Fruit fly (Drosophila melanogaster) whole organism, embryonic: ENCODE results near the gene CG15046.
A peak's percentile ranks its signal among the peaks of the same experiment; 100 is the strongest.

Experiments used
- Aef1 ChIP-seq: fragments of 200-800 bp; sonication (Bioruptor generic); IDR thresholded peaks from 3 replicates; pipeline ENCODE4 v1.3.6; 2022; ENCODE audit warnings: missing biosample characterization, missing genetic modification characterization
- CG11695 ChIP-seq: fragments of 200-800 bp; sonication (Bioruptor generic); IDR thresholded peaks from 3 replicates; pipeline ENCODE4 v1.3.6; 2022; ENCODE audit warnings: missing biosample characterization, missing genetic modification characterization
- CG12155 ChIP-seq: fragments of 200-800 bp; sonication (Bioruptor generic); optimal IDR thresholded peaks from 3 replicates; lab custom pipeline; 2016; ENCODE audit warnings: missing biosample characterization, missing genetic modification characterization
- CG12744 ChIP-seq: fragments of 200-800 bp; sonication (Bioruptor generic); optimal IDR thresholded peaks from 2 replicates; lab custom pipeline; 2016; ENCODE audit warnings: missing biosample characterization, missing genetic modification characterization
- CG17186 ChIP-seq: fragments of 200-800 bp; sonication (Bioruptor generic); optimal IDR thresholded peaks from 3 replicates; lab custom pipeline; 2017; ENCODE audit warnings: missing biosample characterization, missing genetic modification reagents, missing genetic modification characterization
- CG17912 ChIP-seq: fragments of 200-800 bp; sonication (Bioruptor generic); optimal IDR thresholded peaks from 2 replicates; lab custom pipeline; 2018; ENCODE audit warnings: missing biosample characterization, mild to moderate bottlenecking, missing genetic modification characterization
- CG2116 ChIP-seq: fragments of 200-800 bp; sonication (Bioruptor generic); optimal IDR thresholded peaks from 3 replicates; lab custom pipeline; 2018; ENCODE audit warnings: missing biosample characterization, mild to moderate bottlenecking, missing genetic modification characterization
- CG2120 ChIP-seq: fragments of 200-800 bp; sonication (Bioruptor generic); optimal IDR thresholded peaks from 3 replicates; lab custom pipeline; 2016; ENCODE audit warnings: missing biosample characterization, missing genetic modification characterization
- CG2199 ChIP-seq: fragments of 200-800 bp; sonication (Bioruptor generic); IDR thresholded peaks from 3 replicates; pipeline ENCODE4 v1.3.6; 2022; ENCODE audit warnings: missing biosample characterization, missing genetic modification characterization
- CG2202 ChIP-seq: fragments of 200-800 bp; sonication (Bioruptor generic); optimal IDR thresholded peaks from 2 replicates; lab custom pipeline; 2018; ENCODE audit warnings: missing biosample characterization, mild to moderate bottlenecking, missing genetic modification characterization
- CG5953 ChIP-seq: fragments of 200-800 bp; sonication (Bioruptor generic); IDR thresholded peaks from 2 replicates; pipeline ENCODE4 v1.3.6; 2022; ENCODE audit warnings: missing biosample characterization, missing genetic modification characterization
- CG6765 ChIP-seq: fragments of 200-800 bp; sonication (Bioruptor generic); optimal IDR thresholded peaks from 3 replicates; lab custom pipeline; 2017; ENCODE audit warnings: missing biosample characterization, mild to moderate bottlenecking, missing genetic modification characterization
- CG7372 ChIP-seq: fragments of 200-800 bp; sonication (Bioruptor generic); IDR thresholded peaks from 2 replicates; pipeline ENCODE4 v1.3.6; 2022; ENCODE audit warnings: missing biosample characterization, missing genetic modification characterization
- CG7839 ChIP-seq: fragments of 200-800 bp; sonication (Bioruptor generic); optimal IDR thresholded peaks from 3 replicates; lab custom pipeline; 2018; ENCODE audit warnings: missing biosample characterization, mild to moderate bottlenecking, missing genetic modification characterization, moderate library complexity
- CG7987 ChIP-seq: fragments of 200-800 bp; sonication (Bioruptor generic); optimal IDR thresholded peaks from 2 replicates; lab custom pipeline; 2018; ENCODE audit warnings: missing biosample characterization, mild to moderate bottlenecking, missing genetic modification characterization, moderate library complexity
- CG8944 ChIP-seq: fragments of 200-800 bp; sonication (Bioruptor generic); optimal IDR thresholded peaks from 3 replicates; lab custom pipeline; 2016; ENCODE audit warnings: missing biosample characterization, missing genetic modification characterization
- CTCF ChIP-seq: fragments of 200-800 bp; sonication (Bioruptor generic); optimal IDR thresholded peaks from 2 replicates; lab custom pipeline; 2017; ENCODE audit warnings: missing biosample characterization, mild to moderate bottlenecking, missing genetic modification characterization, moderate library complexity
- Chrac-16 ChIP-seq: fragments of 200-800 bp; sonication (Bioruptor generic); optimal IDR thresholded peaks from 3 replicates; lab custom pipeline; 2016; ENCODE audit warnings: missing biosample characterization, missing genetic modification characterization
- CkIIα-i1 ChIP-seq: fragments of 200-800 bp; sonication (Bioruptor generic); IDR thresholded peaks from 2 replicates; pipeline ENCODE4 v1.3.6; 2022; ENCODE audit warnings: missing biosample characterization, missing genetic modification characterization
- Dip2 ChIP-seq: fragments of 200-800 bp; sonication (Bioruptor generic); IDR thresholded peaks from 2 replicates; pipeline ENCODE4 v1.3.6; 2022; ENCODE audit warnings: missing biosample characterization, missing genetic modification characterization
- Doc2 ChIP-seq: fragments of 200-800 bp; sonication (Bioruptor generic); IDR thresholded peaks from 2 replicates; pipeline ENCODE4 v1.3.6; 2022; ENCODE audit warnings: missing biosample characterization, missing genetic modification characterization
- Drgx ChIP-seq: fragments of 200-800 bp; sonication (Bioruptor generic); IDR thresholded peaks from 2 replicates; pipeline ENCODE4 v1.3.6; 2022; ENCODE audit warnings: missing biosample characterization, missing genetic modification characterization
- Hey ChIP-seq: fragments of 200-800 bp; sonication (Bioruptor generic); optimal IDR thresholded peaks from 3 replicates; lab custom pipeline; 2018; ENCODE audit warnings: missing biosample characterization, mild to moderate bottlenecking, missing genetic modification characterization
- Lim3 ChIP-seq: fragments of 200-800 bp; sonication (Bioruptor generic); IDR thresholded peaks from 2 replicates; pipeline ENCODE4 v1.3.6; 2022; ENCODE audit warnings: missing biosample characterization, missing genetic modification characterization
- MTF-1 ChIP-seq: fragments of 200-800 bp; sonication (Bioruptor generic); optimal IDR thresholded peaks from 2 replicates; lab custom pipeline; 2018; ENCODE audit warnings: missing biosample characterization, mild to moderate bottlenecking, missing genetic modification characterization, borderline replicate concordance
- NK7.1 ChIP-seq: fragments of 200-800 bp; sonication (Bioruptor generic); optimal IDR thresholded peaks from 3 replicates; lab custom pipeline; 2016; ENCODE audit warnings: missing biosample characterization, missing genetic modification characterization
- Nf-YB ChIP-seq: fragments of 200-800 bp; sonication (Bioruptor generic); optimal IDR thresholded peaks from 3 replicates; lab custom pipeline; 2019; ENCODE audit warnings: missing biosample characterization, mild to moderate bottlenecking, missing genetic modification characterization, moderate library complexity
- Ssrp ChIP-seq: fragments of 200-800 bp; sonication (Bioruptor generic); optimal IDR thresholded peaks from 2 replicates; lab custom pipeline; 2018; ENCODE audit warnings: missing biosample characterization, mild to moderate bottlenecking, missing genetic modification characterization, moderate library complexity
- amos ChIP-seq: fragments of 200-800 bp; sonication (Bioruptor generic); IDR thresholded peaks from 2 replicates; pipeline ENCODE4 v1.3.6; 2022; ENCODE audit warnings: missing biosample characterization, missing genetic modification characterization; ENCODE audit not compliant: partially characterized antibody
- ara ChIP-seq: fragments of 200-800 bp; sonication (Bioruptor generic); IDR thresholded peaks from 2 replicates; pipeline ENCODE4 v1.3.6; 2022; ENCODE audit warnings: missing biosample characterization, missing genetic modification characterization
- cas ChIP-seq: fragments of 200-800 bp; sonication (Bioruptor generic); IDR thresholded peaks from 2 replicates; pipeline ENCODE4 v1.3.6; 2022; ENCODE audit warnings: missing biosample characterization, missing genetic modification characterization
- chn ChIP-seq: fragments of 200-800 bp; sonication (Bioruptor generic); optimal IDR thresholded peaks from 2 replicates; lab custom pipeline; 2016; ENCODE audit warnings: missing biosample characterization, missing genetic modification characterization
- dati ChIP-seq: fragments of 200-800 bp; sonication (Bioruptor generic); IDR thresholded peaks from 2 replicates; pipeline ENCODE4 v1.3.6; 2022; ENCODE audit warnings: missing biosample characterization, missing genetic modification characterization
- dmrt11E ChIP-seq: fragments of 200-800 bp; sonication (Bioruptor generic); optimal IDR thresholded peaks from 3 replicates; lab custom pipeline; 2018; ENCODE audit warnings: missing biosample characterization, mild to moderate bottlenecking, missing genetic modification characterization, moderate library complexity
- emc ChIP-seq: fragments of 200-800 bp; sonication (Bioruptor generic); optimal IDR thresholded peaks from 2 replicates; lab custom pipeline; 2016; ENCODE audit warnings: missing biosample characterization, missing genetic modification characterization
- esg ChIP-seq: fragments of 200-800 bp; sonication (Bioruptor generic); conservative IDR thresholded peaks from 2 replicates; pipeline ENCODE4 v1.3.6; 2022; ENCODE audit warnings: missing biosample characterization, missing genetic modification characterization
- fd96Cb ChIP-seq: fragments of 200-800 bp; sonication (Bioruptor generic); optimal IDR thresholded peaks from 2 replicates; lab custom pipeline; 2018; ENCODE audit warnings: missing biosample characterization, mild to moderate bottlenecking, missing genetic modification characterization, moderate library complexity
- grau ChIP-seq: fragments of 200-800 bp; optimal IDR thresholded peaks from 3 replicates; lab custom pipeline; 2019; ENCODE audit warnings: missing biosample characterization, mild to moderate bottlenecking, missing genetic modification characterization, moderate library complexity
- gro ChIP-seq: fragments of 200-800 bp; sonication (Bioruptor generic); optimal IDR thresholded peaks from 2 replicates; lab custom pipeline; 2016; ENCODE audit warnings: missing biosample characterization, missing genetic modification characterization
- gsb ChIP-seq: fragments of 200-800 bp; sonication (Bioruptor generic); IDR thresholded peaks from 2 replicates; pipeline ENCODE4 v1.3.6; 2022; ENCODE audit warnings: missing biosample characterization, missing genetic modification characterization
- ham ChIP-seq: fragments of 200-800 bp; sonication (Bioruptor generic); IDR thresholded peaks from 2 replicates; pipeline ENCODE4 v1.3.6; 2022; ENCODE audit warnings: missing biosample characterization, missing genetic modification characterization
- insv ChIP-seq, 2 experiments: fragments of 200-800 bp; sonication (Bioruptor generic); optimal IDR thresholded peaks; 3 replicates each; lab custom pipeline; 2016 to 2018; ENCODE audit warnings: missing biosample characterization in 2 of 2, missing genetic modification characterization in 2 of 2
- lbe ChIP-seq: fragments of 200-800 bp; sonication (Bioruptor generic); optimal IDR thresholded peaks from 2 replicates; lab custom pipeline; 2016; ENCODE audit warnings: missing biosample characterization, mild to moderate bottlenecking, missing genetic modification characterization
- mam ChIP-seq: fragments of 200-800 bp; sonication (Bioruptor generic); optimal IDR thresholded peaks from 3 replicates; lab custom pipeline; 2016; ENCODE audit warnings: missing biosample characterization, missing genetic modification characterization
- nerfin-1 ChIP-seq: fragments of 200-800 bp; sonication (Bioruptor generic); optimal IDR thresholded peaks from 3 replicates; lab custom pipeline; 2019; ENCODE audit warnings: missing biosample characterization, mild to moderate bottlenecking, missing genetic modification characterization, moderate library complexity
- pfk ChIP-seq: fragments of 200-800 bp; sonication (Bioruptor generic); optimal IDR thresholded peaks from 2 replicates; lab custom pipeline; 2018; ENCODE audit warnings: missing biosample characterization, mild to moderate bottlenecking, missing genetic modification characterization, moderate library complexity
- prd ChIP-seq, 3 experiments: fragments of >200 bp in 2 of 3; fragments of 200-800 bp in 1 of 3; sonication (Bioruptor generic) in 1 of 3; optimal IDR thresholded peaks in 2 of 3; IDR thresholded peaks in 1 of 3; 2 replicates in 2 of 3; 3 replicates in 1 of 3; pipeline versions ENCODE4 v1.3.6 to Lab custom; 2017 to 2022; ENCODE audit warnings: missing biosample characterization in 1 of 3, missing genetic modification characterization in 1 of 3
- sens-2 ChIP-seq: fragments of 200-800 bp; sonication (Bioruptor generic); IDR thresholded peaks from 2 replicates; pipeline ENCODE4 v1.3.6; 2022; ENCODE audit warnings: missing biosample characterization, missing genetic modification characterization
- tll ChIP-seq, 2 experiments: fragments of 200-800 bp in 1 of 2; fragments of >200 bp in 1 of 2; sonication (Bioruptor generic) in 1 of 2; optimal IDR thresholded peaks; 2 replicates each; lab custom pipeline; 2017 to 2019; ENCODE audit warnings: missing biosample characterization in 2 of 2, missing genetic modification characterization in 2 of 2, mild to moderate bottlenecking in 1 of 2, moderate library complexity in 1 of 2
- toy ChIP-seq: fragments of 200-800 bp; sonication (Bioruptor generic); IDR thresholded peaks from 2 replicates; pipeline ENCODE4 v1.3.6; 2022; ENCODE audit warnings: missing biosample characterization, missing genetic modification characterization
- z ChIP-seq: fragments of 200-800 bp; sonication (Bioruptor generic); IDR thresholded peaks from 3 replicates; pipeline ENCODE4 v1.3.6; 2022; ENCODE audit warnings: missing biosample characterization, missing genetic modification characterization

Gene CG15046

dm6 chrX:18517415-18517814 lies 28.0 kb upstream of the CG15046 start (continued):
- TF ChIP-seq CG7839 (tag; lab: Kevin White, UChicago) (peak; percentile 45), CG7987 (no peak), nerfin-1 (tag; lab: Kevin White, UChicago) (no peak), tll (GFP tag; optimal IDR thresholded peaks at IDR 0.05; lab: Kevin White, UChicago) (no peak), CG6765 (GFP tag; lab: Kevin White, UChicago) (no peak), NK7.1 (GFP tag; lab: Kevin White, UChicago) (no peak), prd (optimal IDR thresholded peaks at IDR 0.05; lab: Kevin White, UChicago) (no peak), prd (GFP tag; IDR thresholded peaks at IDR 0.05; lab: Robert Waterston, UW) (peak; percentile 58; the same call in 2 of the 3 replicates), ham (no peak), gsb (GFP tag; lab: Robert Waterston, UW) (no peak), CG12744 (GFP tag; lab: Kevin White, UChicago) (no peak), CG2202 (tag; lab: Kevin White, UChicago) (no peak), cas (GFP tag; lab: Robert Waterston, UW) (no peak), emc (GFP tag; lab: Kevin White, UChicago) (no peak), esg (GFP tag; lab: Robert Waterston, UW) (no peak), MTF-1 (GFP tag; lab: Kevin White, UChicago) (peak; percentile 42), CG17912 (GFP tag; lab: Kevin White, UChicago) (no peak), CG2120 (GFP tag; lab: Kevin White, UChicago) (no peak), dmrt11E (tag; lab: Kevin White, UChicago) (peak; percentile 5), CkIIα-i1 (no peak), Ssrp (tag; lab: Kevin White, UChicago) (peak; percentile 27), lbe (GFP tag; lab: Kevin White, UChicago) (no peak), grau (tag; lab: Kevin White, UChicago) (peak; percentile 29), gro (GFP tag; lab: Kevin White, UChicago) (no peak), chn (GFP tag; lab: Kevin White, UChicago) (no peak), Nf-YB (peak; percentile 5), CG17186 (GFP tag; lab: Kevin White, UChicago) (no peak), pfk (GFP tag; lab: Kevin White, UChicago) (peak; percentile 85), CG11695 (GFP tag; lab: Robert Waterston, UW) (0 out of 3 replicates have a peak, but pooled peaks have one; percentile 11), toy (GFP tag; lab: Robert Waterston, UW) (no peak), mam (no peak), fd96Cb (tag; lab: Kevin White, UChicago) (no peak), ara (GFP tag; lab: Robert Waterston, UW) (peak; percentile 30; the same call in 1 of the 2 replicates), CG12155 (GFP tag; lab: Kevin White, UChicago) (no peak), Dip2 (GFP tag; lab: Robert Waterston, UW) (no peak), dati (GFP tag; lab: Robert Waterston, UW) (no peak), CTCF (peak; percentile 96), Drgx (GFP tag; lab: Robert Waterston, UW) (0 out of 2 replicates have a peak, but pooled peaks have one; percentile 19), CG7372 (GFP tag; lab: Robert Waterston, UW) (no peak), CG2199 (GFP tag; lab: Robert Waterston, UW) (peak; percentile 83; the same call in 2 of the 3 replicates), CG2116 (GFP tag; lab: Kevin White, UChicago) (peak; percentile 11), amos (no peak), Hey (tag; lab: Kevin White, UChicago) (no peak), Aef1 (GFP tag; lab: Robert Waterston, UW) (peak; percentile 62), sens-2 (GFP tag; lab: Robert Waterston, UW) (0 out of 2 replicates have a peak, but pooled peaks have one; percentile 36), Chrac-16 (peak; percentile 41), insv (GFP tag; optimal IDR thresholded peaks at IDR 0.05; lab: Kevin White, UChicago) (peak in 1 of 2 experiments; percentile 56), Doc2 (no peak), Lim3 (GFP tag; lab: Robert Waterston, UW) (no peak), z (GFP tag; lab: Robert Waterston, UW) (0 out of 3 replicates have a peak, but pooled peaks have one; percentile 39), CG5953 (GFP tag; lab: Robert Waterston, UW) (0 out of 2 replicates have a peak, but pooled peaks have one; percentile 8), CG8944 (GFP tag; lab: Kevin White, UChicago) (peak; percentile 4)
